Worm (Caenorhabditis elegans) whole organism, L2 larva: ENCODE data around the gene nmr-1.

Experiments used
- F13H6.1 ChIP-seq: sonication (generic microtip); optimal IDR thresholded peaks from 2 replicates; lab custom pipeline; 2016; ENCODE audit warnings: missing genetic modification characterization, missing compliant biosample characterization
- R02D3.7 ChIP-seq: fragments of 150-350 bp; optimal IDR thresholded peaks from 2 replicates; lab custom pipeline; 2014; ENCODE audit warnings: missing biosample characterization, missing genetic modification characterization
- ZK546.5 ChIP-seq: sonication (generic microtip); optimal IDR thresholded peaks from 2 replicates; lab custom pipeline; 2017; ENCODE audit warnings: missing biosample characterization, missing genetic modification characterization
- aly-2 ChIP-seq: fragments of 150-350 bp; optimal IDR thresholded peaks from 2 replicates; lab custom pipeline; 2014; ENCODE audit warnings: missing biosample characterization, missing genetic modification characterization
- ama-1 ChIP-seq: fragments of 150-350 bp; optimal IDR thresholded peaks from 2 replicates; lab custom pipeline; 2018; ENCODE audit warnings: inconsistent platforms
- blmp-1 ChIP-seq: sonication (generic microtip); optimal IDR thresholded peaks from 2 replicates; lab custom pipeline; 2017; ENCODE audit warnings: missing genetic modification characterization, mild to moderate bottlenecking, missing compliant biosample characterization, antibody characterized with exemption, moderate library complexity; ENCODE audit not compliant: insufficient read depth
- ceh-82 ChIP-seq: fragments of 150-350 bp; optimal IDR thresholded peaks from 2 replicates; lab custom pipeline; 2014; ENCODE audit warnings: missing biosample characterization, missing genetic modification characterization
- dmd-4 ChIP-seq: sonication (generic microtip); optimal IDR thresholded peaks from 2 replicates; lab custom pipeline; 2017; ENCODE audit warnings: missing biosample characterization, missing genetic modification characterization
- elt-1 ChIP-seq: fragments of 150-350 bp; optimal IDR thresholded peaks from 2 replicates; lab custom pipeline; 2014; ENCODE audit warnings: missing biosample characterization, missing genetic modification characterization
- fos-1 ChIP-seq: fragments of 150-350 bp; optimal IDR thresholded peaks from 2 replicates; lab custom pipeline; 2014; ENCODE audit warnings: missing biosample characterization, missing genetic modification characterization
- gmeb-1 ChIP-seq: fragments of 150-350 bp; optimal IDR thresholded peaks from 2 replicates; lab custom pipeline; 2014; ENCODE audit warnings: missing biosample characterization, missing genetic modification characterization
- lin-11 ChIP-seq: fragments of 150-350 bp; sonication (generic microtip); optimal IDR thresholded peaks from 2 replicates; lab custom pipeline; 2014; ENCODE audit warnings: missing biosample characterization, missing genetic modification characterization, inconsistent platforms, mixed read lengths
- lsy-2 ChIP-seq, 2 experiments: fragments of 150-350 bp in 1 of 2; sonication (generic microtip) in 1 of 2; optimal IDR thresholded peaks; 2 replicates each; lab custom pipeline; 2014 to 2017; ENCODE audit warnings: missing biosample characterization in 2 of 2, missing genetic modification characterization in 2 of 2
- mbf-1 ChIP-seq: sonication (generic microtip); optimal IDR thresholded peaks from 2 replicates; lab custom pipeline; 2017; ENCODE audit warnings: missing biosample characterization, missing genetic modification characterization
- mdl-1 ChIP-seq, 2 experiments: fragments of 150-350 bp in 1 of 2; sonication (generic microtip) in 1 of 2; optimal IDR thresholded peaks; 2 replicates each; lab custom pipeline; 2017; ENCODE audit warnings: missing biosample characterization in 2 of 2, missing genetic modification characterization in 2 of 2
- nhr-11 ChIP-seq: fragments of 150-350 bp; optimal IDR thresholded peaks from 2 replicates; lab custom pipeline; 2014; ENCODE audit warnings: missing biosample characterization, missing genetic modification characterization
- nhr-12 ChIP-seq: fragments of 150-350 bp; optimal IDR thresholded peaks from 2 replicates; lab custom pipeline; 2014; ENCODE audit warnings: missing biosample characterization, missing genetic modification characterization
- nhr-129 ChIP-seq: fragments of 150-350 bp; optimal IDR thresholded peaks from 2 replicates; lab custom pipeline; 2014; ENCODE audit warnings: missing biosample characterization, missing genetic modification characterization
- nhr-23 ChIP-seq: fragments of 150-350 bp; optimal IDR thresholded peaks from 2 replicates; lab custom pipeline; 2014; ENCODE audit warnings: missing biosample characterization, missing genetic modification reagents, missing genetic modification characterization
- nhr-237 ChIP-seq: fragments of 150-350 bp; optimal IDR thresholded peaks from 2 replicates; lab custom pipeline; 2014; ENCODE audit warnings: missing biosample characterization, missing genetic modification characterization
- nhr-25 ChIP-seq: fragments of 150-350 bp; sonication (generic microtip); optimal IDR thresholded peaks from 3 replicates; lab custom pipeline; 2014; ENCODE audit warnings: missing biosample characterization, missing genetic modification characterization
- nhr-6 ChIP-seq: fragments of 150-350 bp; optimal IDR thresholded peaks from 2 replicates; lab custom pipeline; 2014; ENCODE audit warnings: missing biosample characterization, missing genetic modification characterization
- nhr-77 ChIP-seq: fragments of 150-350 bp; optimal IDR thresholded peaks from 2 replicates; lab custom pipeline; 2014; ENCODE audit warnings: missing biosample characterization, missing genetic modification characterization
- peb-1 ChIP-seq: fragments of 150-350 bp; optimal IDR thresholded peaks from 2 replicates; lab custom pipeline; 2014; ENCODE audit warnings: missing biosample characterization, missing genetic modification characterization
- sem-4 ChIP-seq: fragments of 150-350 bp; optimal IDR thresholded peaks from 2 replicates; lab custom pipeline; 2014; ENCODE audit warnings: missing biosample characterization, missing genetic modification reagents, missing genetic modification characterization
- sma-3 ChIP-seq: sonication (generic microtip); optimal IDR thresholded peaks from 2 replicates; lab custom pipeline; 2016; ENCODE audit warnings: missing genetic modification reagents, missing genetic modification characterization, missing compliant biosample characterization
- sma-9 ChIP-seq, 2 experiments: fragments of 150-350 bp in 1 of 2; sonication (generic microtip) in 1 of 2; optimal IDR thresholded peaks; 2 replicates each; lab custom pipeline; 2014 to 2016; ENCODE audit warnings: missing genetic modification characterization in 2 of 2, mild to moderate bottlenecking in 1 of 2, missing biosample characterization in 1 of 2, missing compliant biosample characterization in 1 of 2, missing genetic modification reagents in 1 of 2, moderate library complexity in 1 of 2
- snpc-4 ChIP-seq: fragments of 150-350 bp; optimal IDR thresholded peaks from 2 replicates; lab custom pipeline; 2014; ENCODE audit warnings: missing biosample characterization, missing genetic modification characterization
- unc-39 ChIP-seq: fragments of 150-350 bp; optimal IDR thresholded peaks from 2 replicates; lab custom pipeline; 2014; ENCODE audit warnings: missing biosample characterization, missing genetic modification characterization
- unc-55 ChIP-seq: fragments of 150-350 bp; sonication (generic microtip); optimal IDR thresholded peaks from 3 replicates; lab custom pipeline; 2014; ENCODE audit warnings: missing biosample characterization, missing genetic modification reagents, missing genetic modification characterization
- unc-62 ChIP-seq: fragments of 150-350 bp; optimal IDR thresholded peaks from 2 replicates; lab custom pipeline; 2014; ENCODE audit warnings: missing biosample characterization, missing genetic modification reagents, missing genetic modification characterization
- ztf-1 ChIP-seq: fragments of 200-800 bp; sonication (Bioruptor generic); conservative IDR thresholded peaks from 2 replicates; pipeline ENCODE4 v1.3.6; 2022; ENCODE audit warnings: missing genetic modification characterization, missing compliant biosample characterization
- ztf-11 ChIP-seq: sonication (generic microtip); optimal IDR thresholded peaks from 2 replicates; lab custom pipeline; 2017; ENCODE audit warnings: missing biosample characterization, missing genetic modification characterization
- ztf-4 ChIP-seq: fragments of 150-350 bp; optimal IDR thresholded peaks from 2 replicates; lab custom pipeline; 2014; ENCODE audit warnings: missing biosample characterization, missing genetic modification characterization

Gene nmr-1

ce11 chrII:5455650-5456355 is 9.4 kb upstream of the nmr-1 start, which contains the start of gene daz-1:
TSS of gene daz-1 (plus strand) at chrII:5456305.
- TF ChIP-seq fos-1 (tag; lab: Kevin White, UChicago), result no peak
- no peak for TF ChIP-seq nhr-237
- no peak for TF ChIP-seq snpc-4 (tag; lab: Kevin White, UChicago)
- TF ChIP-seq ztf-1 (GFP tag; lab: Robert Waterston, UW), result no peak
- no peak for TF ChIP-seq ztf-11 (tag; lab: Kevin White, UChicago)
- no peak for TF ChIP-seq gmeb-1 (tag; lab: Kevin White, UChicago)
- TF ChIP-seq aly-2 (tag; lab: Kevin White, UChicago), result no peak
- TF ChIP-seq ceh-82 (tag; lab: Kevin White, UChicago), result no peak

ce11 chrII:5453547-5453946 is 7.1 kb upstream of the nmr-1 start, which contains the start of gene dhs-5:
TSS of gene dhs-5 (plus strand) at chrII:5453847.
- TF ChIP-seq gmeb-1 (tag; lab: Kevin White, UChicago), result no peak
- no peak for TF ChIP-seq F13H6.1 (tag; lab: Kevin White, UChicago)
- no peak for TF ChIP-seq dmd-4
- no peak for TF ChIP-seq unc-62 (GFP tag; lab: Kevin White, UChicago)
- no peak for TF ChIP-seq nhr-12
- TF ChIP-seq blmp-1 (tag; lab: Kevin White, UChicago), result no peak
- no peak for TF ChIP-seq nhr-23 (tag; lab: Kevin White, UChicago)
- TF ChIP-seq nhr-6, result no peak
- TF ChIP-seq ztf-1 (GFP tag; lab: Robert Waterston, UW), result no peak
- TF ChIP-seq ama-1 (lab: Kevin White, UChicago), result no peak
- TF ChIP-seq unc-39 (tag; lab: Kevin White, UChicago), result no peak
- TF ChIP-seq ztf-4 (tag; lab: Kevin White, UChicago), result no peak
- no peak for TF ChIP-seq nhr-11
- no peak for TF ChIP-seq fos-1 (tag; lab: Kevin White, UChicago)
- no peak for TF ChIP-seq R02D3.7
- TF ChIP-seq ztf-11 (tag; lab: Kevin White, UChicago), result no peak
- no peak for TF ChIP-seq aly-2 (tag; lab: Kevin White, UChicago)
- TF ChIP-seq nhr-77, result no peak
- TF ChIP-seq, all 48 proteins: peak for 0

- TF ChIP-seq elt-1 (no peak), unc-62 (GFP tag; lab: Kevin White, UChicago) (no peak), blmp-1 (tag; lab: Kevin White, UChicago) (no peak), lin-11 (tag; lab: Kevin White, UChicago) (no peak), mdl-1 (tag; optimal IDR thresholded peaks at IDR 0.05; lab: Kevin White, UChicago) (no peak), nhr-129 (tag; lab: Kevin White, UChicago) (no peak), fos-1 (tag; lab: Kevin White, UChicago) (no peak), ZK546.5 (tag; lab: Kevin White, UChicago) (no peak), F13H6.1 (tag; lab: Kevin White, UChicago) (no peak), gmeb-1 (tag; lab: Kevin White, UChicago) (no peak), unc-55 (GFP tag; lab: Kevin White, UChicago) (no peak), unc-39 (tag; lab: Kevin White, UChicago) (no peak), mbf-1 (tag; lab: Kevin White, UChicago) (no peak), peb-1 (no peak), nhr-25 (tag; lab: Kevin White, UChicago) (no peak)
- TF ChIP-seq, all 48 proteins: peak for 0
These were observed 4.9 kb upstream of the nmr-1 start for ce11 chrII:5451278-5451677.

DNA sequence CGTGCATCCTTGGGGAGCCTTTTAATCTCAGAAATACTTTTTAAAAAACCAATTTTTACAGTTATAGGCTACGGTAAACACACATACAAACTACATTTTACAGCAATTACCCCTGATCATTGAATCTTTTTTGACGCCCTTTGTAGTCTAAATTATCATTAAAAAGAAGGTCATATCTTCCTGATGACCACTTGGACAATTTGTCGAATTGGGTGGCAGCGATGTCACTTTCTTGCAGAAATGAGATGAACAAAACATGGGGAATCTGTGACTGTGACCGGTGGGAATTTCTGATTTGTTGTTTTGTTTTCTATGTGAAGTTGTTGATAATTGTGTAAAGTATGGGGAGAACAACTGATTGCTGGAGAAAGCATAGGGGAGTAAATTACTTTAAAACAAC is 3.2 kb upstream of the nmr-1 start:
- TF ChIP-seq lsy-2 (tag; optimal IDR thresholded peaks at IDR 0.05; lab: Kevin White, UChicago), result no peak
- TF ChIP-seq sma-3 (GFP tag; lab: Kevin White, UChicago), result peak; percentile 56
- TF ChIP-seq sem-4 (tag; lab: Kevin White, UChicago), result no peak

- TF ChIP-seq elt-1 (no peak), sem-4 (tag; lab: Kevin White, UChicago) (no peak), dmd-4 (no peak), snpc-4 (tag; lab: Kevin White, UChicago) (no peak), sma-9 (GFP tag; optimal IDR thresholded peaks at IDR 0.05; lab: Kevin White, UChicago) (peak; percentile 60), sma-9 (tag; optimal IDR thresholded peaks at IDR 0.05; lab: Kevin White, UChicago) (no peak), F13H6.1 (tag; lab: Kevin White, UChicago) (peak; percentile 52)
These were observed 2.8 kb upstream of the nmr-1 start for ce11 chrII:5449219-5449618.
